Worm (Caenorhabditis elegans) whole organism, late embryonic: ENCODE measurements around the gene F59B10.3.

Experiments used
- C08G9.2 ChIP-seq: sonication (generic microtip); optimal IDR thresholded peaks from 2 replicates; lab custom pipeline; 2016; ENCODE audit warnings: mild to moderate bottlenecking, missing genetic modification characterization, moderate library complexity, missing compliant biosample characterization
- C38D4.7 ChIP-seq: fragments of 200-800 bp; sonication (Bioruptor generic); optimal IDR thresholded peaks from 2 replicates; lab custom pipeline; 2018; ENCODE audit warnings: mild to moderate bottlenecking, missing genetic modification characterization, moderate library complexity, missing compliant biosample characterization
- Y22D7AL.16 ChIP-seq: sonication (generic microtip); optimal IDR thresholded peaks from 2 replicates; lab custom pipeline; 2016; ENCODE audit warnings: missing genetic modification characterization, missing compliant biosample characterization
- ahr-1 ChIP-seq: sonication (generic microtip); optimal IDR thresholded peaks from 2 replicates; lab custom pipeline; 2016; ENCODE audit warnings: missing genetic modification characterization, missing compliant biosample characterization
- ama-1 ChIP-seq: fragments of 150-350 bp; optimal IDR thresholded peaks from 2 replicates; lab custom pipeline; 2014
- ceh-2 ChIP-seq: sonication (generic microtip); optimal IDR thresholded peaks from 2 replicates; lab custom pipeline; 2016; ENCODE audit warnings: missing genotype, missing genetic modification characterization, missing compliant biosample characterization
- ceh-22 ChIP-seq: sonication (generic microtip); optimal IDR thresholded peaks from 2 replicates; lab custom pipeline; 2017; ENCODE audit warnings: missing biosample characterization, missing genetic modification characterization
- ceh-24 ChIP-seq: sonication (generic microtip); optimal IDR thresholded peaks from 2 replicates; lab custom pipeline; 2016; ENCODE audit warnings: mild to moderate bottlenecking, missing genetic modification characterization, missing compliant biosample characterization
- ceh-31 ChIP-seq: sonication (generic microtip); optimal IDR thresholded peaks from 2 replicates; lab custom pipeline; 2016; ENCODE audit warnings: missing genetic modification characterization, missing compliant biosample characterization
- ceh-45 ChIP-seq: fragments of 200-800 bp; sonication (Bioruptor generic); IDR thresholded peaks from 2 replicates; pipeline ENCODE4 v1.3.6; 2022; ENCODE audit warnings: missing genetic modification reagents, missing genetic modification characterization, missing compliant biosample characterization
- ceh-48 ChIP-seq: sonication (generic microtip); optimal IDR thresholded peaks from 2 replicates; lab custom pipeline; 2016; ENCODE audit warnings: missing genetic modification characterization, inconsistent platforms, missing compliant biosample characterization
- ceh-9 ChIP-seq: sonication (generic microtip); optimal IDR thresholded peaks from 2 replicates; lab custom pipeline; 2016; ENCODE audit warnings: mild to moderate bottlenecking, missing genetic modification characterization, inconsistent platforms, missing compliant biosample characterization
- dve-1 ChIP-seq: sonication (generic microtip); optimal IDR thresholded peaks from 2 replicates; lab custom pipeline; 2017; ENCODE audit warnings: antibody characterized with exemption, mild to moderate bottlenecking, missing genetic modification characterization, missing compliant biosample characterization
- eyg-1 ChIP-seq: sonication (generic microtip); optimal IDR thresholded peaks from 2 replicates; lab custom pipeline; 2016; ENCODE audit warnings: missing genotype, missing genetic modification characterization, missing compliant biosample characterization
- fax-1 ChIP-seq: sonication (generic microtip); optimal IDR thresholded peaks from 2 replicates; lab custom pipeline; 2016; ENCODE audit warnings: missing genotype, missing genetic modification characterization, missing compliant biosample characterization
- fkh-6 ChIP-seq: sonication (generic microtip); optimal IDR thresholded peaks from 2 replicates; lab custom pipeline; 2016; ENCODE audit warnings: missing genetic modification characterization, missing compliant biosample characterization
- hlh-13 ChIP-seq: fragments of 200-800 bp; sonication (Bioruptor generic); optimal IDR thresholded peaks from 2 replicates; lab custom pipeline; 2018; ENCODE audit warnings: mild to moderate bottlenecking, missing genetic modification characterization, missing compliant biosample characterization
- hlh-30 ChIP-seq: sonication (generic microtip); optimal IDR thresholded peaks from 2 replicates; lab custom pipeline; 2017; ENCODE audit warnings: antibody characterized with exemption, missing genetic modification characterization, missing compliant biosample characterization; ENCODE audit not compliant: insufficient read depth
- hlh-6 ChIP-seq: sonication (generic microtip); optimal IDR thresholded peaks from 2 replicates; lab custom pipeline; 2016; ENCODE audit warnings: missing genotype, missing genetic modification characterization, missing compliant biosample characterization
- hlh-8 ChIP-seq: sonication (generic microtip); optimal IDR thresholded peaks from 2 replicates; lab custom pipeline; 2016; ENCODE audit warnings: missing genotype, missing genetic modification characterization, missing compliant biosample characterization
- lin-11 ChIP-seq: fragments of 200-800 bp; sonication (Bioruptor generic); optimal IDR thresholded peaks from 2 replicates; lab custom pipeline; 2018; ENCODE audit warnings: mild to moderate bottlenecking, missing genetic modification characterization, missing compliant biosample characterization
- mec-3 ChIP-seq: sonication (generic microtip); optimal IDR thresholded peaks from 2 replicates; lab custom pipeline; 2016; ENCODE audit warnings: borderline replicate concordance, missing genetic modification characterization, missing compliant biosample characterization
- nfya-1 ChIP-seq: sonication (generic microtip); optimal IDR thresholded peaks from 2 replicates; lab custom pipeline; 2017; ENCODE audit warnings: missing genetic modification characterization, mild to moderate bottlenecking, missing compliant biosample characterization, antibody characterized with exemption, moderate library complexity
- nhr-11 ChIP-seq: fragments of 150-350 bp; optimal IDR thresholded peaks from 2 replicates; lab custom pipeline; 2014; ENCODE audit warnings: missing biosample characterization, missing genetic modification characterization
- nhr-232 ChIP-seq: sonication (generic microtip); optimal IDR thresholded peaks from 2 replicates; lab custom pipeline; 2016; ENCODE audit warnings: missing genetic modification characterization, missing compliant biosample characterization
- pha-4 ChIP-seq: fragments of 150-350 bp; optimal IDR thresholded peaks from 2 replicates; lab custom pipeline; 2018; ENCODE audit warnings: missing biosample characterization, missing genetic modification reagents, missing genetic modification characterization
- pqm-1 ChIP-seq: sonication (generic microtip); optimal IDR thresholded peaks from 2 replicates; lab custom pipeline; 2016; ENCODE audit warnings: missing genetic modification characterization, missing compliant biosample characterization
- pros-1 ChIP-seq: fragments of 150-350 bp; optimal IDR thresholded peaks from 2 replicates; lab custom pipeline; 2014; ENCODE audit warnings: missing biosample characterization, missing genetic modification reagents, missing genetic modification characterization
- ref-2 ChIP-seq: sonication (generic microtip); optimal IDR thresholded peaks from 2 replicates; lab custom pipeline; 2016; ENCODE audit warnings: missing genetic modification characterization, missing compliant biosample characterization
- rnt-1 ChIP-seq: sonication (generic microtip); optimal IDR thresholded peaks from 2 replicates; lab custom pipeline; 2016; ENCODE audit warnings: missing genetic modification characterization, missing compliant biosample characterization
- sox-2 ChIP-seq: fragments of 200-800 bp; sonication (Bioruptor generic); IDR thresholded peaks from 2 replicates; pipeline ENCODE4 v1.3.6; 2022; ENCODE audit warnings: missing genetic modification reagents, missing genetic modification characterization, missing compliant biosample characterization
- unc-42 ChIP-seq: sonication (generic microtip); optimal IDR thresholded peaks from 2 replicates; lab custom pipeline; 2016; ENCODE audit warnings: missing genotype, missing genetic modification characterization, missing compliant biosample characterization
- unc-55 ChIP-seq: sonication (generic microtip); optimal IDR thresholded peaks from 2 replicates; lab custom pipeline; 2017; ENCODE audit warnings: missing biosample characterization, missing genetic modification reagents, missing genetic modification characterization
- unc-86 ChIP-seq: sonication (generic microtip); optimal IDR thresholded peaks from 2 replicates; lab custom pipeline; 2016; ENCODE audit warnings: missing genetic modification characterization, missing compliant biosample characterization
- zip-5 ChIP-seq: sonication (generic microtip); optimal IDR thresholded peaks from 2 replicates; lab custom pipeline; 2016; ENCODE audit warnings: missing genetic modification characterization, missing compliant biosample characterization

F59B10.3 gene

DNA sequence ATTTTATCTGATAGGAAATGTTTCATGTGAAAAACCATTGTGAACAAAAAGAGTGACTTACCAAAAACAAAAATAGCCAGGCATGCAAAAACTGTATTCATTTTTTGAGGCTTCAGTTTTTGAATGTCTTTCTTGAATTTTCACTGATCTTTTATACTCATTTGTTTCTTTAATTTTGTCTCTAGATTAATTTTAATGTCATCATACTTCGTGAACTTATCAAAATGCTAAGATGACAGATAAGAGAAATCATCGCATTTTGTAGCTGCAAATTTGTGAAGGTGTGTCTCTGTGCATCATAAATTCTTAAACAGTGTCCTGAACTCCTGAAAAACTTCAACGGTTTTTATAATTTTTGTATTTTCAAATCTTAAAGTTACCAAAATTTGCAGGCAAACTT is 34.3 kb upstream of the F59B10.3 start, which contains the start of gene clec-58:
clec-58 (minus strand) TSS at position 101 of the 400 bp plus-strand sequence.
- TF ChIP-seq ref-2 (tag; lab: Kevin White, UChicago), result no peak
- TF ChIP-seq, all 69 proteins: peak for 0

DNA sequence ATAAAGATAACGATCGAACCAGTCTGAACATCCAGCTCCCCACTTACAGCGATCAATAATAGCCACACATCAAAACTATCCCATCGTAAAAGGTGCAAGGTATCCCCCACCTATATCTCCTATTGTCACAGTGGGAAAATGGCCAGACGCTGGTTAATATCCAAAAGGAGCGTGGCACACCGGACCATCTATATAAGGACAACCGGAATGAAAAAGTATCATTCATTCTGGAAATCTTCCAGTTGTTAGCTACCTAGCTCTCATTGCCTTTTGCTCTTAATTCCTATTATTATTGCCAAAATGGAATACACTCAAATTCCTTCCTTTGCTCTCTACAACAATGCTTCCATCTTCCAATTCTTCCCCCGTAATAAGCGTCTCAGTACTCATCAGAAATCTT is 33.4 kb upstream of the F59B10.3 start, which contains the start of gene ZK666.4:
ZK666.4 (plus strand) TSS at position 301 of the 400 bp plus-strand sequence.
- TF ChIP-seq C38D4.7, result no peak
- no peak for TF ChIP-seq hlh-30 (tag; lab: Kevin White, UChicago)
- no peak for TF ChIP-seq fax-1 (tag; lab: Kevin White, UChicago)
- TF ChIP-seq Y22D7AL.16, result no peak
- no peak for TF ChIP-seq sox-2 (GFP tag; lab: Robert Waterston, UW)
- TF ChIP-seq ceh-48, result no peak
- TF ChIP-seq unc-55 (GFP tag; lab: Kevin White, UChicago), result no peak
- no peak for TF ChIP-seq nhr-11 (tag; lab: Kevin White, UChicago)
- no peak for TF ChIP-seq zip-5
- TF ChIP-seq rnt-1 (tag; lab: Kevin White, UChicago), result no peak
- no peak for TF ChIP-seq nhr-232 (tag; lab: Kevin White, UChicago)

ce11 chrII:10479348-10479747 is 31.0 kb upstream of the F59B10.3 start, which contains the start of gene clec-59:
Gene clec-59 (minus strand): TSS chrII:10479448.
- TF ChIP-seq unc-42 (tag; lab: Kevin White, UChicago) (no peak), hlh-13 (no peak), lin-11 (tag; lab: Kevin White, UChicago) (no peak), ama-1 (lab: Kevin White, UChicago) (no peak), zip-5 (no peak), mec-3 (tag; lab: Kevin White, UChicago) (no peak), fkh-6 (no peak), pha-4 (no peak), ceh-31 (tag; lab: Kevin White, UChicago) (no peak), pros-1 (tag; lab: Kevin White, UChicago) (no peak), ceh-45 (GFP tag; lab: Robert Waterston, UW) (no peak), nhr-11 (tag; lab: Kevin White, UChicago) (no peak), hlh-6 (tag; lab: Kevin White, UChicago) (no peak), sox-2 (GFP tag; lab: Robert Waterston, UW) (no peak), pqm-1 (tag; lab: Kevin White, UChicago) (no peak), eyg-1 (tag; lab: Kevin White, UChicago) (no peak), unc-86 (tag; lab: Kevin White, UChicago) (no peak)

ce11 chrII:10480043-10480442 is 30.3 kb upstream of the F59B10.3 start:
- TF ChIP-seq ama-1 (lab: Kevin White, UChicago), result no peak
- no peak for TF ChIP-seq ceh-22 (tag; lab: Kevin White, UChicago)
- no peak for TF ChIP-seq ref-2 (tag; lab: Kevin White, UChicago)
- no peak for TF ChIP-seq zip-5
- TF ChIP-seq nfya-1 (tag; lab: Kevin White, UChicago), result no peak
- no peak for TF ChIP-seq ceh-45 (GFP tag; lab: Robert Waterston, UW)
- no peak for TF ChIP-seq C08G9.2 (tag; lab: Kevin White, UChicago)
- TF ChIP-seq ceh-9 (tag; lab: Kevin White, UChicago), result no peak
- no peak for TF ChIP-seq dve-1
- no peak for TF ChIP-seq nhr-232 (tag; lab: Kevin White, UChicago)
- no peak for TF ChIP-seq ceh-2 (tag; lab: Kevin White, UChicago)
- TF ChIP-seq hlh-8 (tag; lab: Kevin White, UChicago), result no peak
- no peak for TF ChIP-seq pqm-1 (tag; lab: Kevin White, UChicago)
- TF ChIP-seq nhr-11 (tag; lab: Kevin White, UChicago), result no peak
- TF ChIP-seq ahr-1 (tag; lab: Kevin White, UChicago), result no peak
- no peak for TF ChIP-seq ceh-24 (tag; lab: Kevin White, UChicago)
